Worm (Caenorhabditis elegans): Measurements from ENCODE around the gene ZK1320.13.
A peak's percentile ranks its signal among the peaks of the same experiment; 100 is the strongest.

The ZK1320.13 gene

DNA sequence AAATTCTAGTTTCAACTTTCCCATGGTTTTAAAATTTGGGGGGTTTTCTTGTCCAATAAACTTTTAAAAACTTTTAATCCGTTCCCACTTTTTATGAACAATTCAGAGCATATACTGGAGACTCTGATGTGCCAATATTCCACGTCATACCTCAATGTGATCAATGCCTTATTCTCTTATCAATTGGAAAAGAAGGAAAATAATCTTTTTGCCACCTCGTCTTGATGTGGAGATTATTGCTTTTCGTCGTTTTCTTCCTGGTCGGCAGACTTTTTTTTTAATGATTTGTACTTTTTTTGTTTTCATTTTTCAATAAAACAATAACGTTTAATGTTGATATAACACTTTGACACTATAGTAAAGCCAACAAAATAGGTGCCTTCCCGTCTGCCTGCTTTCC lies 3.1 kb upstream of the ZK1320.13 start (continued):
- TF ChIP-seq F55B11.4 (tag; optimal IDR thresholded peaks at IDR 0.05; ENCODE audit: borderline replicate concordance, insufficient read depth): no peak
- no peak for TF ChIP-seq fkh-3 (tag; optimal IDR thresholded peaks at IDR 0.05)

- TF ChIP-seq hmg-1.2 (GFP tag; IDR thresholded peaks at IDR 0.05): peak; percentile 61
- TF ChIP-seq B0019.2 (GFP tag; conservative IDR thresholded peaks at IDR 0.05): no peak
Observed at ce11 chrII:9679842-9680241, 751 bp upstream of the ZK1320.13 start.

DNA sequence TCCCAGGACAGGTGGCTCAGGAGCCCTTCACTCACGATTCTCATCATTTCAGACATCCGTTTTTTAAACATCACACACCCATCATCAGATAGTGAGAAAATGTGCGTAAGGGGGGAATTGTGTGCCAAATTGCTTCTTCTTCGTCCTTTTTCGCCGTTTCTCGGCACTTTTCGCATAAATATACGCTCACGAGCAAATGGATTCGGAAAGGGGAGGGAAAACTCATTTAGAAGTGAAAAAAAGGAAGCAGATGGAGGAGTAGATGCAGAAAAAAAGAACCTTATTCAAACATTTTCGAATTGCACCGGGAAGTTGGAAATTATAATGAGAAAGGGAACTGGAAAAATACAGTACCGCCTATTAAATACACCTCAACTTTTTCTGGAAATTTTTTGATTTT lies 1.5 kb downstream of the ZK1320.13 start:
- TF ChIP-seq madf-8 (GFP tag; conservative IDR thresholded peaks at IDR 0.05): no peak
- TF ChIP-seq ceh-79 (tag; optimal IDR thresholded peaks at IDR 0.05): no peak
- TF ChIP-seq attf-6 (GFP tag; IDR thresholded peaks at IDR 0.05): no peak
- no peak for TF ChIP-seq Y79H2A.3 (GFP tag; conservative IDR thresholded peaks at IDR 0.05)
- no peak for TF ChIP-seq F23B12.7 (tag; optimal IDR thresholded peaks at IDR 0.05; ENCODE audit: insufficient read depth)
- TF ChIP-seq C17E4.6 (GFP tag; IDR thresholded peaks at IDR 0.05): no peak
- TF ChIP-seq mxl-1 (tag; optimal IDR thresholded peaks at IDR 0.05): no peak
- TF ChIP-seq snpc-1.1 (tag; optimal IDR thresholded peaks at IDR 0.05; ENCODE audit: insufficient read depth): no peak
- no peak for TF ChIP-seq hlh-12 (tag; optimal IDR thresholded peaks at IDR 0.05)
- no peak for TF ChIP-seq ztf-28 (GFP tag; IDR thresholded peaks at IDR 0.05)
- TF ChIP-seq nhr-27 (tag; optimal IDR thresholded peaks at IDR 0.05): no peak
- TF ChIP-seq let-526 (GFP tag; IDR thresholded peaks at IDR 0.05): no peak
- TF ChIP-seq F55B11.4 (tag; optimal IDR thresholded peaks at IDR 0.05; ENCODE audit: borderline replicate concordance, insufficient read depth): no peak

ce11 chrII:9684175-9684574 lies 3.6 kb downstream of the ZK1320.13 start:
- TF ChIP-seq aptf-2 (GFP tag; conservative IDR thresholded peaks at IDR 0.05) (no peak), nfya-2 (GFP tag; IDR thresholded peaks at IDR 0.05) (no peak), him-1 (tag; optimal IDR thresholded peaks at IDR 0.05) (no peak), F33H1.4 (GFP tag; IDR thresholded peaks at IDR 0.05) (no peak), dox-1 (GFP tag; IDR thresholded peaks at IDR 0.05) (no peak), K12H6.12 (tag; optimal IDR thresholded peaks at IDR 0.05) (no peak), nhr-27 (tag; optimal IDR thresholded peaks at IDR 0.05) (no peak), B0035.1 (tag; optimal IDR thresholded peaks at IDR 0.05) (no peak), atf-7 (tag; optimal IDR thresholded peaks at IDR 0.05) (no peak), lin-40 (tag; optimal IDR thresholded peaks at IDR 0.05) (no peak), lin-35 (GFP tag; optimal IDR thresholded peaks at IDR 0.05) (no peak), ztf-26 (tag; optimal IDR thresholded peaks at IDR 0.05) (no peak), mxl-1 (tag; optimal IDR thresholded peaks at IDR 0.05) (no peak), madf-3 (GFP tag; IDR thresholded peaks at IDR 0.05) (no peak)

- TF ChIP-seq lin-40 (tag; optimal IDR thresholded peaks at IDR 0.05) (peak; percentile 16), attf-3 (GFP tag; conservative IDR thresholded peaks at IDR 0.05) (peak; percentile 66), F23B12.7 (tag; optimal IDR thresholded peaks at IDR 0.05; ENCODE audit: insufficient read depth) (peak; percentile 7), nfyb-1 (GFP tag; IDR thresholded peaks at IDR 0.05) (no peak), ztf-26 (tag; optimal IDR thresholded peaks at IDR 0.05) (peak; percentile 14), nhr-80 (tag; optimal IDR thresholded peaks at IDR 0.05) (peak; percentile 31), dox-1 (GFP tag; IDR thresholded peaks at IDR 0.05) (no peak), rec-8 (tag; optimal IDR thresholded peaks at IDR 0.05) (no peak), madf-6 (GFP tag; IDR thresholded peaks at IDR 0.05) (no peak), lin-26 (GFP tag; IDR thresholded peaks at IDR 0.05) (no peak), hmg-1.2 (GFP tag; IDR thresholded peaks at IDR 0.05) (peak; percentile 69), F49E8.2 (tag; optimal IDR thresholded peaks at IDR 0.05; ENCODE audit: insufficient read depth) (no peak), sptf-2 (GFP tag; optimal IDR thresholded peaks at IDR 0.05) (no peak), snpc-1.3 (tag; optimal IDR thresholded peaks at IDR 0.05; ENCODE audit: insufficient read depth) (no peak)
Observed at ce11 chrII:9686663-9687193, 6.1 kb downstream of the ZK1320.13 start, which contains the start of gene ZK1320.9. Gene ZK1320.9 (minus strand): TSS chrII:9686713.
